Worm (Caenorhabditis elegans) whole organism, early embryonic: ENCODE measurements around the gene oac-50.

Experiments
- B0310.2 ChIP-seq: sonication (generic microtip); optimal IDR thresholded peaks from 2 replicates; lab custom pipeline; 2016; ENCODE audit warnings: mild to moderate bottlenecking, missing genetic modification characterization, missing compliant biosample characterization
- F13C5.2 ChIP-seq: sonication (generic microtip); optimal IDR thresholded peaks from 2 replicates; lab custom pipeline; 2017; ENCODE audit warnings: mild to moderate bottlenecking, missing genetic modification characterization, inconsistent platforms, missing compliant biosample characterization
- aly-1 ChIP-seq: sonication (generic microtip); optimal IDR thresholded peaks from 2 replicates; lab custom pipeline; 2016; ENCODE audit warnings: missing genetic modification characterization, missing compliant biosample characterization
- ama-1 ChIP-seq: fragments of 150-350 bp; optimal IDR thresholded peaks from 2 replicates; lab custom pipeline; 2014
- ceh-13 ChIP-seq: fragments of 200-800 bp; sonication (Bioruptor generic); optimal IDR thresholded peaks from 2 replicates; lab custom pipeline; 2018; ENCODE audit warnings: mild to moderate bottlenecking, missing genetic modification characterization, missing compliant biosample characterization
- ceh-36 ChIP-seq: sonication (generic microtip); optimal IDR thresholded peaks from 2 replicates; lab custom pipeline; 2016; ENCODE audit warnings: missing genetic modification characterization, inconsistent platforms, missing compliant biosample characterization
- ets-7 ChIP-seq: sonication (generic microtip); optimal IDR thresholded peaks from 2 replicates; lab custom pipeline; 2016; ENCODE audit warnings: missing genotype, missing genetic modification characterization, missing compliant biosample characterization
- flt-1 ChIP-seq: fragments of 200-800 bp; sonication (Bioruptor generic); IDR thresholded peaks from 2 replicates; pipeline ENCODE4 v1.3.6; 2022; ENCODE audit warnings: missing genetic modification characterization, missing compliant biosample characterization
- hmbx-1 ChIP-seq: sonication (generic microtip); optimal IDR thresholded peaks from 2 replicates; lab custom pipeline; 2016; ENCODE audit warnings: mild to moderate bottlenecking, missing genetic modification characterization, missing compliant biosample characterization
- hmg-4 ChIP-seq: fragments of 200-800 bp; sonication (Bioruptor generic); optimal IDR thresholded peaks from 2 replicates; lab custom pipeline; 2018; ENCODE audit warnings: mild to moderate bottlenecking, missing genetic modification characterization, missing compliant biosample characterization
- hnd-1 ChIP-seq: sonication (generic microtip); optimal IDR thresholded peaks from 2 replicates; lab custom pipeline; 2016; ENCODE audit warnings: missing genetic modification characterization, missing compliant biosample characterization
- pes-1 ChIP-seq: fragments of 200-800 bp; sonication (Bioruptor generic); IDR thresholded peaks from 2 replicates; pipeline ENCODE4 v1.3.6; 2022; ENCODE audit warnings: missing genetic modification reagents, missing genetic modification characterization, missing compliant biosample characterization
- scrt-1 ChIP-seq: fragments of 200-800 bp; sonication (Bioruptor generic); IDR thresholded peaks from 2 replicates; pipeline ENCODE4 v1.3.6; 2022; ENCODE audit warnings: missing genetic modification characterization, missing compliant biosample characterization
- sea-1 ChIP-seq: fragments of 200-800 bp; sonication (Bioruptor generic); conservative IDR thresholded peaks from 2 replicates; pipeline ENCODE4 v1.3.6; 2022; ENCODE audit warnings: missing genetic modification characterization, missing compliant biosample characterization
- tbx-11 ChIP-seq: fragments of 200-800 bp; sonication (Bioruptor generic); IDR thresholded peaks from 2 replicates; pipeline ENCODE4 v1.3.6; 2022; ENCODE audit warnings: missing genetic modification characterization, missing compliant biosample characterization
- tbx-37 ChIP-seq: fragments of 200-800 bp; sonication (Bioruptor generic); conservative IDR thresholded peaks from 2 replicates; pipeline ENCODE4 v1.3.6; 2022; ENCODE audit warnings: missing genetic modification reagents, missing genetic modification characterization, missing compliant biosample characterization
- tra-4 ChIP-seq: sonication (generic microtip); optimal IDR thresholded peaks from 2 replicates; lab custom pipeline; 2017; ENCODE audit warnings: missing genetic modification characterization, missing compliant biosample characterization

Gene oac-50

ce11 chrV:9041030-9041429 lies 32.3 kb downstream of the oac-50 start, which contains the start of gene cyp-33B1:
Gene cyp-33B1, plus strand, starts transcription at chrV:9041330.
- TF ChIP-seq B0310.2 (tag; lab: Kevin White, UChicago) (no peak), hmg-4 (GFP tag; lab: Kevin White, UChicago) (no peak), scrt-1 (GFP tag; lab: Robert Waterston, UW) (no peak), ceh-13 (GFP tag; lab: Kevin White, UChicago) (no peak), flt-1 (GFP tag; lab: Robert Waterston, UW) (no peak), ceh-36 (tag; lab: Kevin White, UChicago) (no peak), ets-7 (tag; lab: Kevin White, UChicago) (no peak), tbx-11 (no peak), sea-1 (GFP tag; lab: Robert Waterston, UW) (no peak)

- TF ChIP-seq hmbx-1 (tag; lab: Kevin White, UChicago) = no peak
- TF ChIP-seq F13C5.2 (tag; lab: Kevin White, UChicago) = no peak
- TF ChIP-seq ama-1 = no peak
- TF ChIP-seq hnd-1 (tag; lab: Kevin White, UChicago) = no peak
- no peak for TF ChIP-seq flt-1 (GFP tag; lab: Robert Waterston, UW)
- no peak for TF ChIP-seq tbx-11
- TF ChIP-seq tbx-37 (GFP tag; lab: Robert Waterston, UW) = no peak
Measured at ce11 chrV:9035685-9036084, 37.7 kb downstream of the oac-50 start, which contains the start of gene srsx-34. Gene srsx-34, plus strand, starts transcription at chrV:9035985.

- TF ChIP-seq aly-1 (tag; lab: Kevin White, UChicago) (no peak), hmbx-1 (tag; lab: Kevin White, UChicago) (no peak), hnd-1 (tag; lab: Kevin White, UChicago) (no peak), ceh-13 (GFP tag; lab: Kevin White, UChicago) (no peak), ceh-36 (tag; lab: Kevin White, UChicago) (no peak), ama-1 (no peak), tra-4 (no peak)
Measured at ce11 chrV:9033267-9033666, 40.1 kb downstream of the oac-50 start, which contains the start of gene C25E10.4. Gene C25E10.4, plus strand, starts transcription at chrV:9033567.

ce11 chrV:9030248-9030647 lies 43.1 kb downstream of the oac-50 start, which contains the start of gene C25E10.5:
Gene C25E10.5, plus strand, starts transcription at chrV:9030548.
- TF ChIP-seq ceh-13 (GFP tag; lab: Kevin White, UChicago) (no peak), sea-1 (GFP tag; lab: Robert Waterston, UW) (no peak), flt-1 (GFP tag; lab: Robert Waterston, UW) (no peak), hmbx-1 (tag; lab: Kevin White, UChicago) (no peak), scrt-1 (GFP tag; lab: Robert Waterston, UW) (no peak), F13C5.2 (tag; lab: Kevin White, UChicago) (no peak), tbx-11 (no peak), tra-4 (no peak)

ce11 chrV:9024713-9025112 lies 48.6 kb downstream of the oac-50 start, which contains the start of gene bus-1:
Gene bus-1, minus strand, starts transcription at chrV:9024813.
- TF ChIP-seq hmbx-1 (tag; lab: Kevin White, UChicago) (no peak), ceh-13 (GFP tag; lab: Kevin White, UChicago) (no peak), scrt-1 (GFP tag; lab: Robert Waterston, UW) (no peak), ets-7 (tag; lab: Kevin White, UChicago) (no peak), ama-1 (no peak), aly-1 (tag; lab: Kevin White, UChicago) (no peak), tbx-11 (no peak), pes-1 (GFP tag; lab: Robert Waterston, UW) (no peak), flt-1 (GFP tag; lab: Robert Waterston, UW) (no peak), tra-4 (no peak), sea-1 (GFP tag; lab: Robert Waterston, UW) (no peak), hnd-1 (tag; lab: Kevin White, UChicago) (no peak), F13C5.2 (tag; lab: Kevin White, UChicago) (no peak), hmg-4 (GFP tag; lab: Kevin White, UChicago) (no peak)

ce11 chrV:9022078-9022477 lies 51.3 kb downstream of the oac-50 start, which contains the start of gene oac-41:
Gene oac-41, minus strand, starts transcription at chrV:9022178.
- TF ChIP-seq ama-1 (no peak), F13C5.2 (tag; lab: Kevin White, UChicago) (no peak), tra-4 (no peak), tbx-37 (GFP tag; lab: Robert Waterston, UW) (no peak), scrt-1 (GFP tag; lab: Robert Waterston, UW) (no peak), hmbx-1 (tag; lab: Kevin White, UChicago) (no peak), ets-7 (tag; lab: Kevin White, UChicago) (no peak)
